Worm (Caenorhabditis elegans): ENCODE results near the gene ave-1.
A peak's percentile ranks its signal among the peaks of the same experiment; 100 is the strongest.

The ave-1 gene

ce11 chrIII:1533615-1534014 is 37.8 kb upstream of the ave-1 start, which contains the start of gene mtg-1:
TSS of gene mtg-1 (plus strand) at chrIII:1533774.
- TF ChIP-seq sem-2 (GFP tag; optimal IDR thresholded peaks at IDR 0.05) (no peak), lsy-2 (tag; optimal IDR thresholded peaks at IDR 0.05) (peak; percentile 7)

DNA sequence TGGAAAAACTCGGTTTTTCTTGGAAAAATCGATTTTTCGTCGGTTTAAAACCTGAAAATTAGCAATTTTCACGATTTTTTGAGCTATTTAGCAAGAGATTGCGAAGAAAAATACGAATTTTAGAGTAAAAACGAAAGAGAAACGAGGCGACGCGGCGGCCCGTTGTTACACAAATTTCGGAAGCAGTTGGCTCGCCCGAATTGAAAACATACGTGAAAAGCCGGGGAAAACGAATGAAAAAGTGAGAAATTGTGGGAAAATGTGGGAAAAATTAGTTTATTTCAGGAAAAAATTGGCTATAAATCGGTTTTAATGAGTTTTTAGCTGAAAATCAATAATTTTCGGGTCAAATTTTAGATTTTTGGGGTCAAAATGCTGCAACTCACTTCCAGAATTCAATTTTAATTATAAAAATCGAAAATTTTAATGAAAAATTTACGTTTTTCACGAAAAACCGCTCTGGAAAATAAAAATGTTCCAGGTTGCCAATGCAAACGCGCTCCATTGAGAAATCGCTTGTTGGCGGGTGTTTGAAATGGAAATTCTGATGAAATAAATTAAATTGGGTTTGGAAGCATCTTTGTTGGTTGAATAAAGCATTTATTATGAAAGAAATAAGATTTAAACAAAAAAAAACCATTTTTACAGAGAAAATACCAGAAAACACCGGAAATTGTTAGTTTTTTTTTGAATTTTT is 37.1 kb upstream of the ave-1 start, which contains the start of gene snf-6:
Gene snf-6, minus strand, starts transcription at position 51 of the 697 bp plus-strand sequence.
- TF ChIP-seq ces-1 (GFP tag; optimal IDR thresholded peaks at IDR 0.05) (peak; percentile 24), mep-1 (tag; optimal IDR thresholded peaks at IDR 0.05) (peak; percentile 46), lin-13 (tag; optimal IDR thresholded peaks at IDR 0.05) (peak; percentile 25), pha-4 (tag; optimal IDR thresholded peaks at IDR 0.05) (no peak), lsy-2 (tag; optimal IDR thresholded peaks at IDR 0.05) (peak; percentile 45), unc-62 (GFP tag; optimal IDR thresholded peaks at IDR 0.05) (no peak), unc-120 (tag; optimal IDR thresholded peaks at IDR 0.05; ENCODE audit: poor library complexity, severe bottlenecking) (peak; percentile 19)

DNA sequence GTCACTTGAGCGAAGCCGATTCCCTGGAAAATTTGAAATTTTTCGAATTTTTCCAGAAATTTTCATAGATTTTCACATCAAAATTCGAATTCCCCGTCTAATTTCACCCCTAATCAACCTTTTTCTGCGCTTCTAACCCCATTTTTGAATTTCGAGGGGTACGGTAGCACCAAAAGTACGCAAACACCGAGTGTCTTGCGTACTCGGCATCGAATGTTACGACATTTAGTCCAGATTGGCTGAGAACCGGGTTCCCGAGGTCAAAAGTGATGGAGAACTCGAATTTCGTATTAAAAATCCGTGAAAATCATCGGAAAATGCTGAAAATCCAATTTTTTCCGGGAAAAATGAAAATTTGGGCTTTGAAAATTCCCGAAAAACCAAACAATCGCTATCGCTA is 32.6 kb upstream of the ave-1 start:
- no peak for TF ChIP-seq hlh-1 (tag; optimal IDR thresholded peaks at IDR 0.05)
- TF ChIP-seq lsy-2 (tag; optimal IDR thresholded peaks at IDR 0.05), result peak; percentile 6
- no peak for TF ChIP-seq ztf-11 (tag; optimal IDR thresholded peaks at IDR 0.05)
- no peak for TF ChIP-seq sptf-1 (tag; optimal IDR thresholded peaks at IDR 0.05)
- TF ChIP-seq lin-13 (tag; optimal IDR thresholded peaks at IDR 0.05), result no peak

ce11 chrIII:1519906-1520305 is 24.1 kb upstream of the ave-1 start:
- TF ChIP-seq lin-13 (tag; optimal IDR thresholded peaks at IDR 0.05) (peak; percentile 12), lsy-2 (tag; optimal IDR thresholded peaks at IDR 0.05) (peak; percentile 66), pha-4 (tag; optimal IDR thresholded peaks at IDR 0.05) (no peak), elt-3 (tag; optimal IDR thresholded peaks at IDR 0.05) (no peak)

- TF ChIP-seq hlh-1 (tag; optimal IDR thresholded peaks at IDR 0.05) (no peak), lin-13 (tag; optimal IDR thresholded peaks at IDR 0.05) (no peak), mab-5 (tag; optimal IDR thresholded peaks at IDR 0.05) (no peak), elt-3 (tag; optimal IDR thresholded peaks at IDR 0.05) (no peak), bed-3 (GFP tag; optimal IDR thresholded peaks at IDR 0.05) (no peak), elt-1 (tag; optimal IDR thresholded peaks at IDR 0.05; ENCODE audit: borderline replicate concordance, insufficient read depth) (no peak), nhr-12 (tag; optimal IDR thresholded peaks at IDR 0.05) (no peak), blmp-1 (tag; optimal IDR thresholded peaks at IDR 0.05) (no peak), cnd-1 (tag; optimal IDR thresholded peaks at IDR 0.05) (no peak), drap-1 (GFP tag; optimal IDR thresholded peaks at IDR 0.05) (no peak), mep-1 (tag; optimal IDR thresholded peaks at IDR 0.05) (no peak), pha-4 (tag; optimal IDR thresholded peaks at IDR 0.05) (no peak), nhr-2 (tag; optimal IDR thresholded peaks at IDR 0.05) (no peak), mls-2 (tag; optimal IDR thresholded peaks at IDR 0.05) (no peak), flh-1 (GFP tag; optimal IDR thresholded peaks at IDR 0.05) (no peak), sptf-1 (tag; optimal IDR thresholded peaks at IDR 0.05) (no peak), M03D4.4 (tag; optimal IDR thresholded peaks at IDR 0.05) (no peak), ces-1 (GFP tag; optimal IDR thresholded peaks at IDR 0.05) (no peak), ztf-11 (tag; optimal IDR thresholded peaks at IDR 0.05) (no peak), lin-32 (GFP tag; optimal IDR thresholded peaks at IDR 0.05) (no peak)
Observed at ce11 chrIII:1517893-1518292, 22.1 kb upstream of the ave-1 start, which contains the start of gene tmem-120. TSS of gene tmem-120 (minus strand) at chrIII:1517993.

ce11 chrIII:1508764-1509281 is 13.0 kb upstream of the ave-1 start:
- TF ChIP-seq nhr-12 (tag; optimal IDR thresholded peaks at IDR 0.05) (no peak), ceh-83 (GFP tag; optimal IDR thresholded peaks at IDR 0.05) (no peak), ztf-11 (tag; optimal IDR thresholded peaks at IDR 0.05) (no peak)

- no peak for TF ChIP-seq hlh-1 (tag; optimal IDR thresholded peaks at IDR 0.05)
- TF ChIP-seq cnd-1 (tag; optimal IDR thresholded peaks at IDR 0.05), result no peak
- no peak for TF ChIP-seq nhr-237 (tag; optimal IDR thresholded peaks at IDR 0.05)
- no peak for TF ChIP-seq mab-5 (tag; optimal IDR thresholded peaks at IDR 0.05)
- TF ChIP-seq ham-2 (GFP tag; optimal IDR thresholded peaks at IDR 0.05), result no peak
- no peak for TF ChIP-seq snpc-4 (tag; optimal IDR thresholded peaks at IDR 0.05)
Observed at ce11 chrIII:1508244-1508643, 12.5 kb upstream of the ave-1 start.
